Fruit fly (Drosophila melanogaster): ENCODE data around the gene Alg14.

Alg14 gene

dm6 chrX:15498791-15499190 is 26.8 kb downstream of the Alg14 start (continued):
- TF ChIP-seq CG11762 (GFP tag; optimal IDR thresholded peaks at IDR 0.05; ENCODE audit: insufficient read depth) = no peak
- peak; percentile 14 for TF ChIP-seq pdm3 (GFP tag; optimal IDR thresholded peaks at IDR 0.05)
- TF ChIP-seq Sox102F (GFP tag; optimal IDR thresholded peaks at IDR 0.05) = peak; percentile 46
- TF ChIP-seq Sox15 (GFP tag; optimal IDR thresholded peaks at IDR 0.05) = no peak
- TF ChIP-seq Hr38 (GFP tag; optimal IDR thresholded peaks at IDR 0.05) = no peak
- peak in 1 of 2 experiments; percentile 27 for TF ChIP-seq salr (GFP tag; optimal IDR thresholded peaks at IDR 0.05)
- peak; percentile 72 for TF ChIP-seq Eip78C (GFP tag)
- no peak for TF ChIP-seq fd59A (GFP tag; optimal IDR thresholded peaks at IDR 0.05)
- TF ChIP-seq fd85E (GFP tag; optimal IDR thresholded peaks at IDR 0.05) = no peak
- TF ChIP-seq eg (GFP tag; IDR thresholded peaks at IDR 0.05) = peak; percentile 55; the same call in 2 of the 3 replicates
- TF ChIP-seq CG8319 (GFP tag; optimal IDR thresholded peaks at IDR 0.05) = no peak
- peak; percentile 35 for TF ChIP-seq fkh (GFP tag; optimal IDR thresholded peaks at IDR 0.05)
- TF ChIP-seq topi (GFP tag; optimal IDR thresholded peaks at IDR 0.05) = peak; percentile 34
- no peak for TF ChIP-seq CG4318 (GFP tag; optimal IDR thresholded peaks at IDR 0.05)
- peak; percentile 81 for TF ChIP-seq svp (GFP tag)
- TF ChIP-seq Blimp-1 (GFP tag; optimal IDR thresholded peaks at IDR 0.05) = no peak
- peak; percentile 4 for TF ChIP-seq CG31627 (GFP tag; optimal IDR thresholded peaks at IDR 0.05)
- TF ChIP-seq achi (GFP tag; optimal IDR thresholded peaks at IDR 0.05) = peak; percentile 33
- TF ChIP-seq CG32006 (GFP tag; optimal IDR thresholded peaks at IDR 0.05) = no peak
- peak; percentile 23 for TF ChIP-seq lz (GFP tag; optimal IDR thresholded peaks at IDR 0.05)
- peak; percentile 67 for TF ChIP-seq CG6163 (GFP tag; IDR thresholded peaks at IDR 0.05)
- TF ChIP-seq dac (GFP tag; optimal IDR thresholded peaks at IDR 0.05) = no peak
- no peak for TF ChIP-seq CG7368 (GFP tag; optimal IDR thresholded peaks at IDR 0.05)
- peak; percentile 12 for TF ChIP-seq Met (GFP tag; optimal IDR thresholded peaks at IDR 0.05)
- no peak for TF ChIP-seq spab (GFP tag; optimal IDR thresholded peaks at IDR 0.05)
- peak; percentile 35 for TF ChIP-seq Eip75B (GFP tag; optimal IDR thresholded peaks at IDR 0.05)
- peak; percentile 58 for TF ChIP-seq vri (GFP tag; optimal IDR thresholded peaks at IDR 0.05)
- TF ChIP-seq Smox (GFP tag; optimal IDR thresholded peaks at IDR 0.05) = no peak
- no peak for TF ChIP-seq CG6792 (GFP tag; optimal IDR thresholded peaks at IDR 0.05)
- TF ChIP-seq CG6276 (GFP tag; optimal IDR thresholded peaks at IDR 0.05) = no peak
- no peak for TF ChIP-seq CG11902 (GFP tag; optimal IDR thresholded peaks at IDR 0.05)
- TF ChIP-seq CG6808 (GFP tag; optimal IDR thresholded peaks at IDR 0.05) = peak; percentile 42
- TF ChIP-seq CG9139 (GFP tag; optimal IDR thresholded peaks at IDR 0.05) = peak; percentile 66
- TF ChIP-seq CG15336 (GFP tag; IDR thresholded peaks at IDR 0.05) = no peak

dm6 chrX:15499996-15500904 is 28.3 kb downstream of the Alg14 start:
- TF ChIP-seq CG31627 (GFP tag; optimal IDR thresholded peaks at IDR 0.05) (no peak), CG16779 (tag; optimal IDR thresholded peaks at IDR 0.05) (no peak), CG6276 (GFP tag; optimal IDR thresholded peaks at IDR 0.05) (no peak), Hr38 (GFP tag; optimal IDR thresholded peaks at IDR 0.05) (no peak), CG1621 (tag; optimal IDR thresholded peaks at IDR 0.05) (no peak), OdsH (GFP tag; optimal IDR thresholded peaks at IDR 0.05) (no peak), svp (GFP tag) (peak; percentile 90), cyc (GFP tag; optimal IDR thresholded peaks at IDR 0.05) (no peak), CG6163 (GFP tag; IDR thresholded peaks at IDR 0.05) (no peak), Hr39 (GFP tag; optimal IDR thresholded peaks at IDR 0.05) (no peak), CG10669 (GFP tag; optimal IDR thresholded peaks at IDR 0.05) (no peak), vri (GFP tag; optimal IDR thresholded peaks at IDR 0.05) (peak; percentile 77), CG11762 (GFP tag; optimal IDR thresholded peaks at IDR 0.05; ENCODE audit: insufficient read depth) (no peak), CG11902 (GFP tag; optimal IDR thresholded peaks at IDR 0.05) (no peak), esn (GFP tag; optimal IDR thresholded peaks at IDR 0.05) (no peak), CG3032 (tag; optimal IDR thresholded peaks at IDR 0.05) (no peak), pdm3 (GFP tag; optimal IDR thresholded peaks at IDR 0.05) (no peak), CG10631 (GFP tag; optimal IDR thresholded peaks at IDR 0.05) (no peak), Eip93F (GFP tag; optimal IDR thresholded peaks at IDR 0.05) (peak; percentile 41), Sox102F (GFP tag; optimal IDR thresholded peaks at IDR 0.05) (no peak), Sox14 (GFP tag; optimal IDR thresholded peaks at IDR 0.05) (no peak), lz (GFP tag; optimal IDR thresholded peaks at IDR 0.05) (no peak)

All from whole organism, prepupa.